Fruit fly (Drosophila melanogaster) whole organism: ENCODE results near the gene Tep2.

Source experiments
- CG8478 ChIP-seq: fragments of >200 bp; optimal IDR thresholded peaks from 2 replicates; lab custom pipeline; 2018; ENCODE audit warnings: inconsistent platforms
- EcR ChIP-seq, 2 experiments: fragments of >200 bp; optimal IDR thresholded peaks; 2 replicates each; lab custom pipeline; 2017; ENCODE audit warnings: missing biosample characterization in 2 of 2, missing genetic modification characterization in 2 of 2, missing genetic modification reagents in 2 of 2
- pan ChIP-seq: fragments of >200 bp; optimal IDR thresholded peaks from 2 replicates; lab custom pipeline; 2017

- TF ChIP-seq pan (lab: Kevin White, UChicago) = no peak
- no peak for TF ChIP-seq CG8478 (lab: Kevin White, UChicago)
- no peak for TF ChIP-seq EcR (GFP tag; optimal IDR thresholded peaks at IDR 0.05; lab: Kevin White, UChicago)
Observed at dm6 chr2L:7660087-7660486, 41.3 kb downstream of the Tep2 start.
